Worm (Caenorhabditis elegans) whole organism, L1 larva: Measurements from ENCODE around the gene C37H5.14.

Experiments
- C34B4.2 ChIP-seq: sonication (generic microtip); optimal IDR thresholded peaks from 2 replicates; lab custom pipeline; 2017; ENCODE audit warnings: mild to moderate bottlenecking, missing genetic modification characterization, missing compliant biosample characterization
- F16B12.6 ChIP-seq: fragments of 150-350 bp; optimal IDR thresholded peaks from 2 replicates; lab custom pipeline; 2014; ENCODE audit warnings: missing biosample characterization, missing genetic modification characterization
- alr-1 ChIP-seq: fragments of 200-800 bp; sonication (Bioruptor generic); optimal IDR thresholded peaks from 2 replicates; lab custom pipeline; 2018; ENCODE audit warnings: borderline replicate concordance, mild to moderate bottlenecking, missing genetic modification characterization, missing compliant biosample characterization
- ama-1 ChIP-seq: fragments of 150-350 bp; optimal IDR thresholded peaks from 2 replicates; lab custom pipeline; 2014
- ceh-63 ChIP-seq: fragments of 200-800 bp; sonication (Bioruptor generic); optimal IDR thresholded peaks from 2 replicates; lab custom pipeline; 2018; ENCODE audit warnings: mild to moderate bottlenecking, missing genetic modification characterization, missing compliant biosample characterization
- ceh-8 ChIP-seq: fragments of 200-800 bp; sonication (Bioruptor generic); optimal IDR thresholded peaks from 2 replicates; lab custom pipeline; 2018; ENCODE audit warnings: mild to moderate bottlenecking, missing genetic modification characterization, moderate library complexity, missing compliant biosample characterization
- dpl-1 ChIP-seq, 3 experiments: fragments of 150-350 bp in 2 of 3; sonication (generic microtip) in 1 of 3; optimal IDR thresholded peaks; 2 replicates each; lab custom pipeline; 2014 to 2017; ENCODE audit warnings: missing biosample characterization in 3 of 3, missing genetic modification characterization in 3 of 3, missing genetic modification reagents in 3 of 3
- ets-5 ChIP-seq: fragments of 200-800 bp; sonication (Bioruptor generic); IDR thresholded peaks from 2 replicates; pipeline ENCODE4 v1.3.6; 2022; ENCODE audit warnings: missing genetic modification characterization, missing compliant biosample characterization
- hlh-17 ChIP-seq: fragments of 200-800 bp; sonication (Bioruptor generic); optimal IDR thresholded peaks from 2 replicates; lab custom pipeline; 2018; ENCODE audit warnings: missing genetic modification characterization, mild to moderate bottlenecking, missing compliant biosample characterization, moderate library complexity, borderline replicate concordance
- irx-1 ChIP-seq: sonication (generic microtip); optimal IDR thresholded peaks from 2 replicates; lab custom pipeline; 2016; ENCODE audit warnings: missing genetic modification characterization, missing compliant biosample characterization
- isw-1 ChIP-seq: fragments of 200-800 bp; sonication (Bioruptor generic); IDR thresholded peaks from 2 replicates; pipeline ENCODE4 v1.3.6; 2022; ENCODE audit warnings: missing genetic modification characterization, missing compliant biosample characterization
- lin-14 ChIP-seq: fragments of 200-800 bp; sonication (Bioruptor generic); optimal IDR thresholded peaks from 2 replicates; lab custom pipeline; 2018; ENCODE audit warnings: mild to moderate bottlenecking, missing genetic modification characterization, moderate library complexity, missing compliant biosample characterization
- lin-35 ChIP-seq, 2 experiments: fragments of 150-350 bp; optimal IDR thresholded peaks; 2 replicates each; lab custom pipeline; 2014; ENCODE audit warnings: missing biosample characterization in 2 of 2, missing genetic modification characterization in 2 of 2, missing genetic modification reagents in 2 of 2
- lir-3 ChIP-seq: sonication (generic microtip); optimal IDR thresholded peaks from 2 replicates; lab custom pipeline; 2016; ENCODE audit warnings: mild to moderate bottlenecking, missing genetic modification characterization, moderate library complexity, missing compliant biosample characterization; ENCODE audit not compliant: poor library complexity
- mab-9 ChIP-seq: fragments of 200-800 bp; sonication (Bioruptor generic); IDR thresholded peaks from 2 replicates; pipeline ENCODE4 v1.3.6; 2022; ENCODE audit warnings: missing genetic modification reagents, missing genetic modification characterization, missing compliant biosample characterization
- mdl-1 ChIP-seq, 2 experiments: fragments of 150-350 bp; optimal IDR thresholded peaks; 2 replicates each; lab custom pipeline; 2014 to 2017; ENCODE audit warnings: missing biosample characterization in 2 of 2, missing genetic modification characterization in 2 of 2, inconsistent platforms in 1 of 2
- mep-1 ChIP-seq: fragments of 150-350 bp; optimal IDR thresholded peaks from 2 replicates; lab custom pipeline; 2014; ENCODE audit warnings: missing biosample characterization, missing genetic modification characterization
- nhr-11 ChIP-seq: fragments of 150-350 bp; optimal IDR thresholded peaks from 2 replicates; lab custom pipeline; 2014; ENCODE audit warnings: missing biosample characterization, missing genetic modification characterization
- nhr-237 ChIP-seq: fragments of 150-350 bp; optimal IDR thresholded peaks from 2 replicates; lab custom pipeline; 2014; ENCODE audit warnings: missing biosample characterization, missing genetic modification characterization
- nhr-28 ChIP-seq: fragments of 150-350 bp; optimal IDR thresholded peaks from 2 replicates; lab custom pipeline; 2014; ENCODE audit warnings: missing biosample characterization, missing genetic modification characterization
- nhr-47 ChIP-seq: sonication (generic microtip); optimal IDR thresholded peaks from 2 replicates; lab custom pipeline; 2016; ENCODE audit warnings: mild to moderate bottlenecking, missing genetic modification characterization, moderate library complexity, missing compliant biosample characterization
- nhr-77 ChIP-seq: fragments of 150-350 bp; optimal IDR thresholded peaks from 2 replicates; lab custom pipeline; 2014; ENCODE audit warnings: missing biosample characterization, missing genetic modification characterization
- pax-3 ChIP-seq: fragments of 200-800 bp; sonication (Bioruptor generic); optimal IDR thresholded peaks from 2 replicates; lab custom pipeline; 2018; ENCODE audit warnings: mild to moderate bottlenecking, missing genetic modification characterization, moderate library complexity, missing compliant biosample characterization
- pqm-1 ChIP-seq: sonication (generic microtip); optimal IDR thresholded peaks from 3 replicates; lab custom pipeline; 2017; ENCODE audit warnings: missing biosample characterization, missing genetic modification characterization
- snu-23 ChIP-seq: sonication (generic microtip); optimal IDR thresholded peaks from 2 replicates; lab custom pipeline; 2016; ENCODE audit warnings: missing genetic modification characterization, missing compliant biosample characterization
- sptf-1 ChIP-seq: fragments of 150-350 bp; optimal IDR thresholded peaks from 2 replicates; lab custom pipeline; 2014; ENCODE audit warnings: missing biosample characterization, missing genetic modification characterization
- sup-37 ChIP-seq: fragments of 200-800 bp; sonication (Bioruptor generic); optimal IDR thresholded peaks from 2 replicates; lab custom pipeline; 2018; ENCODE audit warnings: mild to moderate bottlenecking, missing genetic modification characterization, missing compliant biosample characterization
- swsn-7 ChIP-seq: sonication (generic microtip); optimal IDR thresholded peaks from 2 replicates; lab custom pipeline; 2016; ENCODE audit warnings: missing genetic modification characterization, missing compliant biosample characterization
- zag-1 ChIP-seq: fragments of 150-350 bp; optimal IDR thresholded peaks from 2 replicates; lab custom pipeline; 2014; ENCODE audit warnings: missing biosample characterization, missing genetic modification characterization

The C37H5.14 gene

DNA sequence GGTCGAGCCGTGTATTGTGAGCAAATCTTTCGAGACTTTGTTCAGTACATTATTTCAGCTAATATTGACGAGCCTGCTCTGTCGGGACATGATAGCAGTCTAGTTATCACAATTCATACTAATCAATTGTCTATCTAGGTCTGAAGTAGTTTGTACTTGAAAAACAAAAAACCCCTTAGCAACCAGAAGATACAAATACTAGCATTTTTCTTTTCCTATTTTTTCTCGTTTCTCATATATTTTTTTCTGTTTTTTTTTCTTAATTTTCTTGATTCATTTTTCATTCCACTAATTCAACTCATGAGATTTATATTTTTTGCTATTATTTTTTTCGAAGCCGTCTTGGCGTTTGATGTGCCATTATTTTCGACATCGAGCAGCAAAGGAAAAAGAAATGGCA is 47.0 kb downstream of the C37H5.14 start, which contains the start of gene R02F11.9:
Gene R02F11.9 (plus strand): TSS at position 301 of the 400 bp plus-strand sequence.
- TF ChIP-seq irx-1 (tag; lab: Kevin White, UChicago) = no peak
- TF ChIP-seq nhr-237 (tag; lab: Kevin White, UChicago) = no peak
- TF ChIP-seq hlh-17 (GFP tag; lab: Kevin White, UChicago) = no peak
- TF ChIP-seq lir-3 (tag; lab: Kevin White, UChicago) = no peak
- no peak for TF ChIP-seq snu-23
- no peak for TF ChIP-seq nhr-28 (tag; lab: Kevin White, UChicago)
- TF ChIP-seq dpl-1 (GFP tag; optimal IDR thresholded peaks at IDR 0.05; lab: Kevin White, UChicago) = no peak
- no peak for TF ChIP-seq mab-9 (GFP tag; lab: Robert Waterston, UW)
- no peak for TF ChIP-seq nhr-47
- no peak for TF ChIP-seq pax-3 (tag; lab: Kevin White, UChicago)
- TF ChIP-seq sup-37 = no peak
- TF ChIP-seq, all 84 proteins: peak for 0

ce11 chrV:4785333-4785852 is 48.8 kb downstream of the C37H5.14 start, which contains the start of the genes Y60C6A.2 and Y60C6A.3:
Y60C6A.2 (minus strand) TSS chrV:4785433.
Y60C6A.3 (plus strand) TSS chrV:4785802.
- no peak for TF ChIP-seq dpl-1 (GFP tag; optimal IDR thresholded peaks at IDR 0.05; lab: Kevin White, UChicago)
- no peak for TF ChIP-seq F16B12.6 (tag; lab: Kevin White, UChicago)
- TF ChIP-seq, all 84 proteins: peak for 0

DNA sequence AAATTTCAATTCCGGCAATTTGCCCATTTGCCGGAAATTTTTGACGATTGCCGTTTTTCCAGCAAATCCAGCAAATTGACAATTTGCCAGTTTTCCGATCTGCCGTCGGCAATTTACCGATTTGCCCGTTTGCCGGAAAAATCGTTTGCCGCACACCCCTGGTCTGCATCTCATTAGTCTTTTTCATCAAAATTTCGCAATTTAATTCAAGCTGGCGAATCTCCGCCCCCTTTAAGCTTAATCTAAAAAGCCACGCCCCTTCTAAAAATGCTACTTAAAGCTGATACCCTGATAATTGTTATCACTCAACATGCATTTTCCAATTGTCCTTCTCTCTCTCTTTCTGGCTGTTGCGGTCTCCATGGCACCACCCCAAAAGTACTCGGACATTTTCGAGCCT is 50.9 kb downstream of the C37H5.14 start, which contains the start of gene Y60C6A.1:
Gene Y60C6A.1 (plus strand): TSS at position 301 of the 400 bp plus-strand sequence.
- TF ChIP-seq nhr-77 (tag; lab: Kevin White, UChicago) (no peak), ceh-63 (no peak), swsn-7 (no peak), mdl-1 (tag; optimal IDR thresholded peaks at IDR 0.05; lab: Kevin White, UChicago) (no peak), ceh-8 (no peak), nhr-11 (tag; lab: Kevin White, UChicago) (no peak), isw-1 (GFP tag; lab: Robert Waterston, UW) (no peak), ama-1 (lab: Kevin White, UChicago) (no peak), alr-1 (no peak), lin-35 (GFP tag; optimal IDR thresholded peaks at IDR 0.05; lab: Kevin White, UChicago) (no peak), zag-1 (no peak), mep-1 (tag; lab: Kevin White, UChicago) (no peak), lin-14 (GFP tag; lab: Kevin White, UChicago) (no peak), sptf-1 (tag; lab: Kevin White, UChicago) (no peak), pqm-1 (no peak), C34B4.2 (tag; lab: Kevin White, UChicago) (no peak), ets-5 (no peak)
